Fruit fly (Drosophila melanogaster) whole organism, prepupa: ENCODE measurements around the gene CG15740.
A peak's percentile ranks its signal among the peaks of the same experiment; 100 is the strongest.

Experiments used
- Blimp-1 ChIP-seq: fragments of 200-800 bp; sonication (Bioruptor generic); optimal IDR thresholded peaks from 3 replicates; lab custom pipeline; 2017; ENCODE audit warnings: missing biosample characterization, missing genetic modification characterization, mild to moderate bottlenecking, moderate library complexity, missing genetic modification reagents
- CG10631 ChIP-seq: fragments of 200-800 bp; sonication (Bioruptor generic); optimal IDR thresholded peaks from 2 replicates; lab custom pipeline; 2016; ENCODE audit warnings: missing biosample characterization, missing genetic modification characterization
- CG16779 ChIP-seq: fragments of 200-800 bp; sonication (Bioruptor generic); optimal IDR thresholded peaks from 3 replicates; lab custom pipeline; 2017; ENCODE audit warnings: missing biosample characterization, mild to moderate bottlenecking, missing genetic modification characterization
- CG31627 ChIP-seq: fragments of 200-800 bp; sonication (Bioruptor generic); optimal IDR thresholded peaks from 3 replicates; lab custom pipeline; 2016; ENCODE audit warnings: missing biosample characterization, missing genetic modification characterization
- CG3919 ChIP-seq: fragments of 200-800 bp; sonication (Bioruptor generic); optimal IDR thresholded peaks from 3 replicates; lab custom pipeline; 2016; ENCODE audit warnings: missing biosample characterization, missing genetic modification characterization
- CG6792 ChIP-seq: fragments of 200-800 bp; sonication (Bioruptor generic); optimal IDR thresholded peaks from 3 replicates; lab custom pipeline; 2016; ENCODE audit warnings: missing biosample characterization, missing genetic modification characterization
- CG8319 ChIP-seq: fragments of 200-800 bp; sonication (Bioruptor generic); optimal IDR thresholded peaks from 3 replicates; lab custom pipeline; 2016; ENCODE audit warnings: missing biosample characterization, missing genetic modification characterization
- CG8632 ChIP-seq: fragments of 200-800 bp; sonication (Bioruptor generic); optimal IDR thresholded peaks from 3 replicates; lab custom pipeline; 2016; ENCODE audit warnings: missing biosample characterization, missing genetic modification characterization
- Hr39 ChIP-seq: fragments of 200-800 bp; sonication (Bioruptor generic); optimal IDR thresholded peaks from 2 replicates; lab custom pipeline; 2016; ENCODE audit warnings: missing biosample characterization, missing genetic modification characterization
- Smox ChIP-seq: fragments of 200-800 bp; sonication (Bioruptor generic); optimal IDR thresholded peaks from 3 replicates; lab custom pipeline; 2016; ENCODE audit warnings: missing biosample characterization, missing genetic modification characterization
- acj6 ChIP-seq: fragments of 200-800 bp; sonication (Bioruptor generic); optimal IDR thresholded peaks from 3 replicates; lab custom pipeline; 2016; ENCODE audit warnings: missing biosample characterization, missing genetic modification characterization
- fkh ChIP-seq: fragments of 200-800 bp; sonication (Bioruptor generic); optimal IDR thresholded peaks from 3 replicates; lab custom pipeline; 2017; ENCODE audit warnings: missing biosample characterization, mild to moderate bottlenecking, missing genetic modification characterization, moderate library complexity
- topi ChIP-seq: fragments of 200-800 bp; sonication (Bioruptor generic); optimal IDR thresholded peaks from 3 replicates; lab custom pipeline; 2016; ENCODE audit warnings: missing biosample characterization, missing genetic modification characterization

- peak; percentile 22 for TF ChIP-seq Smox (GFP tag; lab: Kevin White, UChicago)
- no peak for TF ChIP-seq CG8319 (GFP tag; lab: Kevin White, UChicago)
- TF ChIP-seq CG8632 (GFP tag; lab: Kevin White, UChicago), result no peak
- no peak for TF ChIP-seq CG16779
- no peak for TF ChIP-seq Blimp-1 (GFP tag; lab: Kevin White, UChicago)
- TF ChIP-seq CG10631 (GFP tag; lab: Kevin White, UChicago), result peak; percentile 13
- peak; percentile 7 for TF ChIP-seq acj6 (GFP tag; lab: Kevin White, UChicago)
- TF ChIP-seq CG3919, result peak; percentile 9
- TF ChIP-seq topi (GFP tag; lab: Kevin White, UChicago), result peak; percentile 37
- peak; percentile 21 for TF ChIP-seq CG31627 (GFP tag; lab: Kevin White, UChicago)
- TF ChIP-seq CG6792 (GFP tag; lab: Kevin White, UChicago), result no peak
- peak; percentile 8 for TF ChIP-seq Hr39 (GFP tag; lab: Kevin White, UChicago)
- TF ChIP-seq fkh (GFP tag; lab: Kevin White, UChicago), result peak; percentile 41
Measured at dm6 chrX:11854758-11855465, 9.0 kb upstream of the CG15740 start, which contains the start of the genes CG10347 and ATP7.
